Worm (Caenorhabditis elegans) whole organism, L2 larva: Measurements from ENCODE around the gene fln-2.

ENCODE experiments used
- R02D3.7 ChIP-seq: fragments of 150-350 bp; optimal IDR thresholded peaks from 2 replicates; lab custom pipeline; 2014; ENCODE audit warnings: missing biosample characterization, missing genetic modification characterization
- ZK546.5 ChIP-seq: sonication (generic microtip); optimal IDR thresholded peaks from 2 replicates; lab custom pipeline; 2017; ENCODE audit warnings: missing biosample characterization, missing genetic modification characterization
- ceh-16 ChIP-seq: fragments of 150-350 bp; optimal IDR thresholded peaks from 2 replicates; lab custom pipeline; 2014; ENCODE audit warnings: missing biosample characterization, missing genetic modification characterization
- elt-3 ChIP-seq: sonication (generic microtip); optimal IDR thresholded peaks from 2 replicates; lab custom pipeline; 2017; ENCODE audit warnings: missing biosample characterization, missing genetic modification characterization
- lin-11 ChIP-seq: fragments of 150-350 bp; sonication (generic microtip); optimal IDR thresholded peaks from 2 replicates; lab custom pipeline; 2014; ENCODE audit warnings: missing biosample characterization, missing genetic modification characterization, inconsistent platforms, mixed read lengths
- nhr-11 ChIP-seq: fragments of 150-350 bp; optimal IDR thresholded peaks from 2 replicates; lab custom pipeline; 2014; ENCODE audit warnings: missing biosample characterization, missing genetic modification characterization
- nhr-12 ChIP-seq: fragments of 150-350 bp; optimal IDR thresholded peaks from 2 replicates; lab custom pipeline; 2014; ENCODE audit warnings: missing biosample characterization, missing genetic modification characterization
- nhr-23 ChIP-seq: fragments of 150-350 bp; optimal IDR thresholded peaks from 2 replicates; lab custom pipeline; 2014; ENCODE audit warnings: missing biosample characterization, missing genetic modification reagents, missing genetic modification characterization
- peb-1 ChIP-seq: fragments of 150-350 bp; optimal IDR thresholded peaks from 2 replicates; lab custom pipeline; 2014; ENCODE audit warnings: missing biosample characterization, missing genetic modification characterization
- zag-1 ChIP-seq: fragments of 150-350 bp; optimal IDR thresholded peaks from 2 replicates; lab custom pipeline; 2014; ENCODE audit warnings: missing biosample characterization, missing genetic modification characterization

DNA sequence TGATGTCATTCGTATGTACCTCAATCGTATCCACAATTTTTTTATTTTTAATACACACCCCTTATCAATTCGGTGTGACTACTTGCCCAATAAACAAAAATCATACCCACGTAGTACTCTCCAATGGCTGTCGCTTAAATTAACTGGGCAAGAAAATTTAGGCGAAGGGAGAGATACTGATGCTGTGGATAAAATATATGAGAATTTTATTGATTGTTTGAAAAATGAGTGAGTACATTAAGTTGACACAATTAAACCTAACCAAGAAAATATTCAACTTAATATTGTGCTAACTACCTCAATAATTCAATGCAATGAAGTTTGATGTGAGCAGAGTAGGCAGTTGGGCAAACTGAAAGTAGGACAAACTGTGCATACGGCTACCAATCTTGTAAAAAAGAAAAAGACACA lies 68.2 kb downstream of the fln-2 start:
- peak; percentile 82 for TF ChIP-seq nhr-12 (tag; lab: Kevin White, UChicago)
- TF ChIP-seq elt-3 (tag; lab: Kevin White, UChicago) = peak; percentile 86
- TF ChIP-seq nhr-23 (tag; lab: Kevin White, UChicago) = no peak
- peak; percentile 85 for TF ChIP-seq nhr-11 (tag; lab: Kevin White, UChicago)
- peak; percentile 84 for TF ChIP-seq ZK546.5 (tag; lab: Kevin White, UChicago)
- peak; percentile 95 for TF ChIP-seq ceh-16 (tag; lab: Kevin White, UChicago)
- TF ChIP-seq R02D3.7 = peak; percentile 82
- TF ChIP-seq zag-1 (tag; lab: Kevin White, UChicago) = peak; percentile 99
- TF ChIP-seq lin-11 = peak; percentile 63
- peak; percentile 48 for TF ChIP-seq peb-1 (tag; lab: Kevin White, UChicago)
